Fruit fly (Drosophila melanogaster) whole organism, embryonic: ENCODE results near the gene CG4820.
A peak's percentile ranks its signal among the peaks of the same experiment; 100 is the strongest.

Experiments
- Atf3 ChIP-seq: fragments of 200-800 bp; sonication (Bioruptor generic); optimal IDR thresholded peaks from 3 replicates; lab custom pipeline; 2016; ENCODE audit warnings: missing biosample characterization, missing genetic modification characterization
- BtbVII ChIP-seq: fragments of 200-800 bp; sonication (Bioruptor generic); optimal IDR thresholded peaks from 3 replicates; lab custom pipeline; 2017; ENCODE audit warnings: missing biosample characterization, mild to moderate bottlenecking, missing genetic modification characterization
- CG10267 ChIP-seq: fragments of 200-800 bp; sonication (Bioruptor generic); optimal IDR thresholded peaks from 2 replicates; lab custom pipeline; 2018; ENCODE audit warnings: missing biosample characterization, mild to moderate bottlenecking, missing genetic modification characterization, moderate library complexity
- CG13287 ChIP-seq: fragments of 200-800 bp; sonication (Bioruptor generic); IDR thresholded peaks from 2 replicates; pipeline ENCODE4 v1.3.6; 2022; ENCODE audit warnings: missing biosample characterization, missing genetic modification characterization; ENCODE audit not compliant: partially characterized antibody
- CG14667 ChIP-seq: fragments of 200-800 bp; sonication (Bioruptor generic); IDR thresholded peaks from 2 replicates; pipeline ENCODE4 v1.3.6; 2022; ENCODE audit warnings: missing biosample characterization, missing genetic modification characterization
- CG14710 ChIP-seq: fragments of 200-800 bp; sonication (Bioruptor generic); optimal IDR thresholded peaks from 3 replicates; lab custom pipeline; 2019; ENCODE audit warnings: missing biosample characterization, mild to moderate bottlenecking, missing genetic modification characterization, moderate library complexity
- CG15479 ChIP-seq: fragments of 200-800 bp; sonication (Bioruptor generic); optimal IDR thresholded peaks from 3 replicates; lab custom pipeline; 2019; ENCODE audit warnings: missing biosample characterization, mild to moderate bottlenecking, missing genetic modification characterization, moderate library complexity
- CG17186 ChIP-seq: fragments of 200-800 bp; sonication (Bioruptor generic); optimal IDR thresholded peaks from 3 replicates; lab custom pipeline; 2017; ENCODE audit warnings: missing biosample characterization, missing genetic modification reagents, missing genetic modification characterization
- CG18011 ChIP-seq: fragments of 200-800 bp; sonication (Bioruptor generic); optimal IDR thresholded peaks from 2 replicates; lab custom pipeline; 2017; ENCODE audit warnings: missing biosample characterization, missing genetic modification characterization, mild to moderate bottlenecking, moderate library complexity, missing genotype
- CG2889 ChIP-seq: fragments of 200-800 bp; sonication (Bioruptor generic); IDR thresholded peaks from 3 replicates; pipeline ENCODE4 v1.3.6; 2022; ENCODE audit warnings: missing biosample characterization, missing genetic modification characterization
- CG30020 ChIP-seq: fragments of 200-800 bp; optimal IDR thresholded peaks from 2 replicates; lab custom pipeline; 2019; ENCODE audit warnings: missing biosample characterization, mild to moderate bottlenecking, missing genetic modification characterization, moderate library complexity
- CG3163 ChIP-seq: fragments of 200-800 bp; sonication (Bioruptor generic); optimal IDR thresholded peaks from 3 replicates; lab custom pipeline; 2016; ENCODE audit warnings: missing biosample characterization, missing genetic modification characterization
- CG34422 ChIP-seq: fragments of 200-800 bp; sonication (Bioruptor generic); IDR thresholded peaks from 3 replicates; pipeline ENCODE4 v1.3.6; 2022; ENCODE audit warnings: missing biosample characterization, missing genetic modification characterization
- CG3838 ChIP-seq: fragments of 200-800 bp; sonication (Bioruptor generic); optimal IDR thresholded peaks from 3 replicates; lab custom pipeline; 2016; ENCODE audit warnings: missing biosample characterization, missing genetic modification characterization
- CG4730 ChIP-seq: fragments of 200-800 bp; sonication (Bioruptor generic); IDR thresholded peaks from 2 replicates; pipeline ENCODE4 v1.3.6; 2022; ENCODE audit warnings: missing biosample characterization, missing genetic modification characterization
- CG6689 ChIP-seq: fragments of 200-800 bp; sonication (Bioruptor generic); IDR thresholded peaks from 2 replicates; pipeline ENCODE4 v1.3.6; 2022; ENCODE audit warnings: missing biosample characterization, missing genetic modification characterization
- CG8388 ChIP-seq: fragments of 200-800 bp; sonication (Bioruptor generic); optimal IDR thresholded peaks from 2 replicates; lab custom pipeline; 2019; ENCODE audit warnings: missing biosample characterization, mild to moderate bottlenecking, missing genetic modification characterization, moderate library complexity
- CG8944 ChIP-seq: fragments of 200-800 bp; sonication (Bioruptor generic); optimal IDR thresholded peaks from 3 replicates; lab custom pipeline; 2016; ENCODE audit warnings: missing biosample characterization, missing genetic modification characterization
- CG9727 ChIP-seq: fragments of 200-800 bp; sonication (Bioruptor generic); optimal IDR thresholded peaks from 3 replicates; lab custom pipeline; 2017; ENCODE audit warnings: missing biosample characterization, mild to moderate bottlenecking, missing genetic modification characterization
- CoRest ChIP-seq: fragments of 200-800 bp; sonication (Bioruptor generic); optimal IDR thresholded peaks from 3 replicates; lab custom pipeline; 2018; ENCODE audit warnings: missing biosample characterization, mild to moderate bottlenecking, missing genetic modification characterization, moderate library complexity
- CrebB ChIP-seq: fragments of 200-800 bp; sonication (Bioruptor generic); optimal IDR thresholded peaks from 3 replicates; lab custom pipeline; 2018; ENCODE audit warnings: missing biosample characterization, mild to moderate bottlenecking, missing genetic modification characterization
- D19A ChIP-seq: fragments of 200-800 bp; optimal IDR thresholded peaks from 3 replicates; lab custom pipeline; 2019; ENCODE audit warnings: missing biosample characterization, mild to moderate bottlenecking, missing genetic modification characterization, moderate library complexity
- Dbx ChIP-seq: fragments of 200-800 bp; sonication (Bioruptor generic); IDR thresholded peaks from 3 replicates; pipeline ENCODE4 v1.3.6; 2022; ENCODE audit warnings: missing biosample characterization, missing genetic modification characterization
- E2f2 ChIP-seq: fragments of 200-800 bp; sonication (Bioruptor generic); IDR thresholded peaks from 2 replicates; pipeline ENCODE4 v1.3.6; 2022; ENCODE audit warnings: missing biosample characterization, missing genetic modification characterization
- Elba2 ChIP-seq: fragments of 200-800 bp; sonication (Bioruptor generic); optimal IDR thresholded peaks from 3 replicates; lab custom pipeline; 2016; ENCODE audit warnings: missing biosample characterization, missing genetic modification characterization
- Ets97D ChIP-seq: fragments of 200-800 bp; sonication (Bioruptor generic); optimal IDR thresholded peaks from 3 replicates; lab custom pipeline; 2016; ENCODE audit warnings: missing biosample characterization, missing genetic modification characterization
- Fer2 ChIP-seq: fragments of 200-800 bp; sonication (Bioruptor generic); optimal IDR thresholded peaks from 2 replicates; lab custom pipeline; 2018; ENCODE audit warnings: missing biosample characterization, mild to moderate bottlenecking, missing genetic modification characterization, moderate library complexity
- H15 ChIP-seq: fragments of 200-800 bp; sonication (Bioruptor generic); IDR thresholded peaks from 3 replicates; pipeline ENCODE4 v1.3.6; 2022; ENCODE audit warnings: missing biosample characterization, missing genetic modification characterization
- Hey ChIP-seq: fragments of 200-800 bp; sonication (Bioruptor generic); optimal IDR thresholded peaks from 3 replicates; lab custom pipeline; 2018; ENCODE audit warnings: missing biosample characterization, mild to moderate bottlenecking, missing genetic modification characterization
- HmgZ ChIP-seq: fragments of 200-800 bp; sonication (Bioruptor generic); optimal IDR thresholded peaks from 2 replicates; lab custom pipeline; 2018; ENCODE audit warnings: missing biosample characterization, mild to moderate bottlenecking, missing genetic modification characterization
- MBD-R2 ChIP-seq: fragments of 200-800 bp; sonication (Bioruptor generic); IDR thresholded peaks from 2 replicates; pipeline ENCODE4 v1.3.6; 2022; ENCODE audit warnings: missing biosample characterization, missing genetic modification characterization
- Max ChIP-seq: fragments of 200-800 bp; sonication (Bioruptor generic); optimal IDR thresholded peaks from 2 replicates; lab custom pipeline; 2016; ENCODE audit warnings: missing biosample characterization, mild to moderate bottlenecking, missing genetic modification characterization
- Med ChIP-seq: fragments of 200-800 bp; sonication (Bioruptor generic); peaks from one replicate; lab custom pipeline; 2016; ENCODE audit warnings: missing biosample characterization, missing genetic modification characterization, mild to moderate bottlenecking, inconsistent platforms, moderate library complexity
- NC2β ChIP-seq: fragments of 200-800 bp; sonication (Bioruptor generic); optimal IDR thresholded peaks from 2 replicates; lab custom pipeline; 2016; ENCODE audit warnings: missing biosample characterization, missing genetic modification characterization
- Pdp1 ChIP-seq, 2 experiments: fragments of 200-800 bp; sonication (Bioruptor generic); optimal IDR thresholded peaks; 3 replicates each; lab custom pipeline; 2016; ENCODE audit warnings: missing biosample characterization in 2 of 2, missing genetic modification characterization in 2 of 2, mild to moderate bottlenecking in 1 of 2, moderate library complexity in 1 of 2
- Scr ChIP-seq: fragments of 200-800 bp; sonication (Bioruptor generic); IDR thresholded peaks from 2 replicates; pipeline ENCODE4 v1.3.6; 2022; ENCODE audit warnings: missing biosample characterization, missing genetic modification characterization; ENCODE audit not compliant: partially characterized antibody
- Xbp1 ChIP-seq: fragments of 200-800 bp; sonication (Bioruptor generic); optimal IDR thresholded peaks from 3 replicates; lab custom pipeline; 2016; ENCODE audit warnings: missing biosample characterization, mild to moderate bottlenecking, missing genetic modification characterization
- ara ChIP-seq: fragments of 200-800 bp; sonication (Bioruptor generic); IDR thresholded peaks from 2 replicates; pipeline ENCODE4 v1.3.6; 2022; ENCODE audit warnings: missing biosample characterization, missing genetic modification characterization
- ash1 ChIP-seq: fragments of 200-800 bp; sonication (Bioruptor generic); optimal IDR thresholded peaks from 2 replicates; lab custom pipeline; 2018; ENCODE audit warnings: missing biosample characterization, mild to moderate bottlenecking, missing genetic modification characterization
- br ChIP-seq: fragments of >200 bp; optimal IDR thresholded peaks from 2 replicates; lab custom pipeline; 2017
- chn ChIP-seq: fragments of 200-800 bp; sonication (Bioruptor generic); optimal IDR thresholded peaks from 2 replicates; lab custom pipeline; 2016; ENCODE audit warnings: missing biosample characterization, missing genetic modification characterization
- gem ChIP-seq: fragments of 200-800 bp; sonication (Bioruptor generic); optimal IDR thresholded peaks from 2 replicates; lab custom pipeline; 2019; ENCODE audit warnings: missing biosample characterization, mild to moderate bottlenecking, missing genetic modification characterization, moderate library complexity
- grau ChIP-seq: fragments of 200-800 bp; optimal IDR thresholded peaks from 3 replicates; lab custom pipeline; 2019; ENCODE audit warnings: missing biosample characterization, mild to moderate bottlenecking, missing genetic modification characterization, moderate library complexity
- kay ChIP-seq: fragments of 200-800 bp; sonication (Bioruptor generic); optimal IDR thresholded peaks from 2 replicates; lab custom pipeline; 2016; ENCODE audit warnings: missing biosample characterization, missing genetic modification characterization
- lbe ChIP-seq: fragments of 200-800 bp; sonication (Bioruptor generic); optimal IDR thresholded peaks from 2 replicates; lab custom pipeline; 2016; ENCODE audit warnings: missing biosample characterization, mild to moderate bottlenecking, missing genetic modification characterization
- nmo ChIP-seq: fragments of 200-800 bp; sonication (Bioruptor generic); optimal IDR thresholded peaks from 2 replicates; lab custom pipeline; 2018; ENCODE audit warnings: missing biosample characterization, mild to moderate bottlenecking, missing genetic modification characterization, moderate library complexity
- oc ChIP-seq: fragments of 200-800 bp; sonication (Bioruptor generic); optimal IDR thresholded peaks from 2 replicates; lab custom pipeline; 2018; ENCODE audit warnings: missing biosample characterization, mild to moderate bottlenecking, missing genetic modification characterization, moderate library complexity
- phol ChIP-seq: fragments of 200-800 bp; sonication (Bioruptor generic); optimal IDR thresholded peaks from 3 replicates; lab custom pipeline; 2018; ENCODE audit warnings: missing biosample characterization, mild to moderate bottlenecking, missing genetic modification characterization, moderate library complexity
- sd ChIP-seq: fragments of 200-800 bp; sonication (Bioruptor generic); optimal IDR thresholded peaks from 3 replicates; lab custom pipeline; 2018; ENCODE audit warnings: missing biosample characterization, mild to moderate bottlenecking, missing genetic modification characterization, moderate library complexity
- trem ChIP-seq: fragments of 200-800 bp; optimal IDR thresholded peaks from 3 replicates; lab custom pipeline; 2019; ENCODE audit warnings: missing biosample characterization, mild to moderate bottlenecking, missing genetic modification characterization, moderate library complexity
- twi ChIP-seq: fragments of 200-800 bp; optimal IDR thresholded peaks from 2 replicates; lab custom pipeline; 2019; ENCODE audit warnings: missing biosample characterization, mild to moderate bottlenecking, missing genetic modification characterization, moderate library complexity

CG4820 gene

dm6 chr3R:11219883-11220282 is 3.5 kb downstream of the CG4820 start, which contains the start of gene CG6689 (continued):
- 0 out of 2 replicates have a peak, but pooled peaks have one; percentile 20 for TF ChIP-seq Scr (GFP tag; lab: Robert Waterston, UW)
- peak; percentile 8 for TF ChIP-seq CrebB
- TF ChIP-seq Pdp1 (GFP tag; optimal IDR thresholded peaks at IDR 0.05; lab: Kevin White, UChicago) = peak in 1 of 2 experiments; percentile 98
- peak; percentile 78 for TF ChIP-seq CG15479
- TF ChIP-seq BtbVII (GFP tag; lab: Kevin White, UChicago) = peak; percentile 58
- TF ChIP-seq ara (GFP tag; lab: Robert Waterston, UW) = no peak
- peak; percentile 77 for TF ChIP-seq E2f2 (GFP tag; lab: Robert Waterston, UW)
- peak; percentile 92 for TF ChIP-seq CG17186 (GFP tag; lab: Kevin White, UChicago)
- peak; percentile 9 for TF ChIP-seq CG10267 (tag; lab: Kevin White, UChicago)
- peak; percentile 16 for TF ChIP-seq gem (tag; lab: Kevin White, UChicago)
- TF ChIP-seq kay (GFP tag; lab: Kevin White, UChicago) = no peak
- peak; percentile 3 for TF ChIP-seq D19A (tag; lab: Kevin White, UChicago)
- TF ChIP-seq twi (tag; lab: Kevin White, UChicago) = no peak
- TF ChIP-seq CG34422 (GFP tag; lab: Robert Waterston, UW) = peak; percentile 41; the same call in 1 of the 3 replicates
- TF ChIP-seq Max (GFP tag; lab: Kevin White, UChicago) = no peak
- no peak for TF ChIP-seq chn (GFP tag; lab: Kevin White, UChicago)
- TF ChIP-seq nmo = peak; percentile 19
- no peak for TF ChIP-seq Xbp1
- TF ChIP-seq MBD-R2 (GFP tag; lab: Robert Waterston, UW) = peak; percentile 94
- peak; percentile 28 for TF ChIP-seq phol (tag; lab: Kevin White, UChicago)
- no peak for TF ChIP-seq CG2889 (GFP tag; lab: Robert Waterston, UW)
- TF ChIP-seq trem = peak; percentile 56
- peak; percentile 88 for TF ChIP-seq Med (GFP tag; lab: Kevin White, UChicago)
- no peak for TF ChIP-seq Fer2 (tag; lab: Kevin White, UChicago)
- TF ChIP-seq grau (tag; lab: Kevin White, UChicago) = peak; percentile 25
- peak; percentile 64 for TF ChIP-seq HmgZ
- TF ChIP-seq sd (tag; lab: Kevin White, UChicago) = peak; percentile 68
- peak; percentile 24 for TF ChIP-seq CG8388 (GFP tag; lab: Kevin White, UChicago)
- peak; percentile 63 for TF ChIP-seq oc (tag; lab: Kevin White, UChicago)
- TF ChIP-seq CG14667 (GFP tag; lab: Robert Waterston, UW) = no peak
- TF ChIP-seq CG14710 (tag; lab: Kevin White, UChicago) = peak; percentile 47
- TF ChIP-seq Dbx = 0 out of 3 replicates have a peak, but pooled peaks have one; percentile 18
- TF ChIP-seq CG8944 = no peak
- peak; percentile 10 for TF ChIP-seq Atf3 (GFP tag; lab: Kevin White, UChicago)
- TF ChIP-seq CG4730 (GFP tag; lab: Robert Waterston, UW) = no peak
- TF ChIP-seq ash1 (GFP tag; lab: Kevin White, UChicago) = no peak
- no peak for TF ChIP-seq Hey (tag; lab: Kevin White, UChicago)
- TF ChIP-seq CG9727 (GFP tag; lab: Kevin White, UChicago) = no peak
- peak; percentile 21 for TF ChIP-seq CoRest (tag; lab: Kevin White, UChicago)
- TF ChIP-seq CG18011 (GFP tag; lab: Kevin White, UChicago) = no peak
- peak; percentile 48 for TF ChIP-seq Elba2
- TF ChIP-seq Ets97D (GFP tag; lab: Kevin White, UChicago) = peak; percentile 37
- peak; percentile 36; the same call in 1 of the 2 replicates for TF ChIP-seq CG13287
- no peak for TF ChIP-seq lbe (GFP tag; lab: Kevin White, UChicago)
- TF ChIP-seq CG6689 (GFP tag; lab: Robert Waterston, UW) = peak; percentile 100
- TF ChIP-seq NC2β (GFP tag; lab: Kevin White, UChicago) = no peak
- peak; percentile 28 for TF ChIP-seq CG30020 (tag; lab: Kevin White, UChicago)
- no peak for TF ChIP-seq CG3838
- TF ChIP-seq br = no peak
- no peak for TF ChIP-seq H15 (GFP tag; lab: Robert Waterston, UW)
- TF ChIP-seq CG3163 = no peak
